Worm (Caenorhabditis elegans) whole organism, L4 larva: ENCODE data around the gene gdi-1.

Source experiments
- ama-1 ChIP-seq: fragments of 150-350 bp; optimal IDR thresholded peaks from 2 replicates; lab custom pipeline; 2014; ENCODE audit warnings: inconsistent platforms, mixed read lengths
- egl-27 ChIP-seq: sonication (generic microtip); optimal IDR thresholded peaks from 3 replicates; lab custom pipeline; 2017; ENCODE audit warnings: missing biosample characterization, missing genetic modification reagents, missing genetic modification characterization
- nhr-25 ChIP-seq: sonication (generic microtip); optimal IDR thresholded peaks from 2 replicates; lab custom pipeline; 2017; ENCODE audit warnings: missing genetic modification characterization, mild to moderate bottlenecking, missing compliant biosample characterization, antibody characterized with exemption, moderate library complexity, borderline replicate concordance; ENCODE audit not compliant: insufficient read depth
- pqm-1 ChIP-seq: sonication (generic microtip); optimal IDR thresholded peaks from 2 replicates; lab custom pipeline; 2017; ENCODE audit warnings: missing biosample characterization, missing genetic modification characterization
- spr-1 ChIP-seq: sonication (generic microtip); optimal IDR thresholded peaks from 2 replicates; lab custom pipeline; 2016; ENCODE audit warnings: mild to moderate bottlenecking, missing genetic modification characterization, missing compliant biosample characterization
- spr-3 ChIP-seq: fragments of 200-800 bp; sonication (Bioruptor generic); optimal IDR thresholded peaks from 2 replicates; lab custom pipeline; 2018; ENCODE audit warnings: mild to moderate bottlenecking, missing genetic modification characterization, missing compliant biosample characterization
- unc-130 ChIP-seq: sonication (generic microtip); optimal IDR thresholded peaks from 2 replicates; lab custom pipeline; 2016; ENCODE audit warnings: missing genetic modification reagents, missing genetic modification characterization, missing compliant biosample characterization

- TF ChIP-seq ama-1 (lab: Kevin White, UChicago), result no peak
- TF ChIP-seq spr-3 (GFP tag; lab: Kevin White, UChicago), result no peak
- no peak for TF ChIP-seq pqm-1
- no peak for TF ChIP-seq egl-27 (tag; lab: Kevin White, UChicago)
- TF ChIP-seq nhr-25 (tag; lab: Kevin White, UChicago), result no peak
- no peak for TF ChIP-seq unc-130 (GFP tag; lab: Kevin White, UChicago)
- TF ChIP-seq spr-1 (tag; lab: Kevin White, UChicago), result no peak
Observed at ce11 chrIV:14782211-14782610, 10.5 kb downstream of the gdi-1 start, which contains the start of gene Y57G11C.1130.
